Fruit fly (Drosophila melanogaster): ENCODE measurements around the gene CG17292.

CG17292 gene

DNA sequence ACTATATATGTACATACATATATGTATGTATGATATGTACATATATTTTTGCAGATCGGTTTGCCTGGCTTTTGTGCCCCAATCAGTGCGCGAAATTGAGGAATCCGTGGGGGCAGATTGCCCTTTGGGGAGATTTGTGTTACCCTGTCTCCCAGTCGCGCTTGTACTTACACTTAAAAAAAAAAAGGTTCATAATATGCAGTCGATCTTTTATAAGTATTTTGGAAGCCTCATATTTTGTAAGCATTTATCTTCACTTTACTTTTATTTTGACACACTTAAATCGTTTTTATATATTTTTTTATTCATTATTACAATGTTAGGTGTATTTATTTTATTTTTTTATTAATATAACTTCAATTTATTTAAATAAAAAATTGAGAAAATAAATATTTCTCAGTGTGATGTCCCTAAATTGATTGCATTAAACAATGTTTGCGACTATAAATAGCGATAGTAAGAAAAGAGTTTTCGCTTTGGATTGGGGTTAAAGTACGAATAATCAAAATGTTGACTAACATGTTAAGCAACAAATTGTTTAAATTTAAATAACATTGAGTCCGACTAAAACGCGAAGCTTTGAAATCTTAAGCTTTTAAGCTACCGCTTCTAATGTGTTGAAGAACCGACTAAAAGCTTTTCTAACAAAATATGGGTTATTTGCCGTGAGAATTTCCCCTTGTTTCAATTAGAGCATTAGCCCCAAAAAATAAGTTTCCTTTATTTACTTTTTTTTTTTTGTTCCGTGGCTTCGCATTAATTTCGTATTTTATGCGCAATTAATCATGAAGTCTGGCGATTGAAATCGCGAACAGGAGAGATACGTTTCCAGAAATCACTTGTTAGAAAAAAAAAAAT lies 43.6 kb upstream of the CG17292 start (continued):
- peak; percentile 46 for TF ChIP-seq lab (GFP tag; optimal IDR thresholded peaks at IDR 0.05)
- peak; percentile 18 for TF ChIP-seq CG10209 (GFP tag; optimal IDR thresholded peaks at IDR 0.05)
- TF ChIP-seq unpg (GFP tag; optimal IDR thresholded peaks at IDR 0.05), result peak; percentile 31
- no peak for TF ChIP-seq CG16813 (GFP tag; IDR thresholded peaks at IDR 0.05; ENCODE audit: partially characterized antibody)
- TF ChIP-seq sug (tag; optimal IDR thresholded peaks at IDR 0.05), result peak; percentile 17
- TF ChIP-seq chinmo (GFP tag; IDR thresholded peaks at IDR 0.05; ENCODE audit: partially characterized antibody), result 0 out of 4 replicates have a peak, but pooled peaks have one; percentile 55
- TF ChIP-seq vvl (GFP tag; IDR thresholded peaks at IDR 0.05), result peak; percentile 55; the same call in 1 of the 2 replicates
- TF ChIP-seq Hmr (GFP tag; optimal IDR thresholded peaks at IDR 0.05), result peak; percentile 60
- TF ChIP-seq CG9727 (GFP tag; optimal IDR thresholded peaks at IDR 0.05), result no peak
- TF ChIP-seq CoRest (tag; optimal IDR thresholded peaks at IDR 0.05), result peak; percentile 28
- TF ChIP-seq Dp (GFP tag; optimal IDR thresholded peaks at IDR 0.05), result peak; percentile 48
- TF ChIP-seq CG18599 (GFP tag; optimal IDR thresholded peaks at IDR 0.05), result peak; percentile 37
- TF ChIP-seq CG6765 (GFP tag; optimal IDR thresholded peaks at IDR 0.05), result peak; percentile 3
- peak; percentile 71 for TF ChIP-seq CG11504 (tag; optimal IDR thresholded peaks at IDR 0.05)
- peak; percentile 22 for TF ChIP-seq CG18262 (tag; optimal IDR thresholded peaks at IDR 0.05)
- peak; percentile 28; the same call in 1 of the 3 replicates for TF ChIP-seq tgo (GFP tag; IDR thresholded peaks at IDR 0.05)
- TF ChIP-seq CG2712 (tag; optimal IDR thresholded peaks at IDR 0.05), result peak; percentile 40
- no peak for TF ChIP-seq luna (GFP tag; optimal IDR thresholded peaks at IDR 0.05)
- TF ChIP-seq schlank (tag; optimal IDR thresholded peaks at IDR 0.05), result no peak
- TF ChIP-seq tap (tag; optimal IDR thresholded peaks at IDR 0.05), result peak; percentile 1
- TF ChIP-seq Drgx (GFP tag; IDR thresholded peaks at IDR 0.05), result 0 out of 2 replicates have a peak, but pooled peaks have one; percentile 35
- no peak for TF ChIP-seq CG10565 (GFP tag; optimal IDR thresholded peaks at IDR 0.05)

DNA sequence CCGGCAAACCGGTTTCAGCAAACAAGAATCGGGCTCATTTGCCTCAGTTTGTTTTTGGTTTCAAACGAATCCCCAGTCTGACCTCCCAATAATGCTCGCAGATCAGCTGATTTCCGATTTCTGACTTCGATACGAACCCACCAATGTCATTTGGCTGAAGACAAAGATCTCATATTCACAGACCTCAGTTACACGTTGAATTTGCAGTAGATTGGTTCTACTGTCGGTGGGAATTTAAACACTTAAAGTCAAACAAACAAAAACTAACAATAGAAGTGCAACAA lies 43.0 kb upstream of the CG17292 start, which contains the start of gene CG14275:
TSS of gene CG14275 (plus strand) at position 185 of the 284 bp plus-strand sequence.
- TF ChIP-seq crp (GFP tag; optimal IDR thresholded peaks at IDR 0.05) (peak in 1 of 2 experiments; percentile 11), chinmo (GFP tag; IDR thresholded peaks at IDR 0.05; ENCODE audit: partially characterized antibody) (0 out of 4 replicates have a peak, but pooled peaks have one; percentile 4), gt (GFP tag; IDR thresholded peaks at IDR 0.05) (no peak), CG13894 (tag; optimal IDR thresholded peaks at IDR 0.05) (peak; percentile 36)

DNA sequence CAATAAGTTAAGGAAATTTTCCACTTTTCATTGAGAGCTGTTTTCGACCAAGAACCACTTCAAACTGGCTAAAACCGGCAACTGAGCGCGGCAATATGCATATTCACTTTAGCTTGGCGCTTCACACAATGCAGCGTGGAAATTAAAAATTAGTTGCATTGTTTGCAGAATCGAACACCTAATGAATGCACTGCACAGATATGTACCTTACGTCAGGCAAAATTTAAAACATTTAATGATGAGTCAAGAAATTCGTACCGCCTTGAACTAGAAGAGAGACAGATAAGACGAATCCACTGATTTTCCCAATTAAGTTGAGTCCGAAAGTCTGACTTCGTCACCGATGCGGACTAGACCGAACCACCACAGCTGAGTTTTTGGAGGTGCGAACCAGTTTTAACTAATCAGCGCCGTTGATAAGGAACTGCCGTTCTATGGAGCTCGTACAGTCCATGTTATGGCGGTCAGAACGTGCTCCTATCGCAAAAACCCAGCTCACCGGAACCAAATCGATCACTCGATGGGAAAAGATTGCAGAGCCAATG lies 42.4 kb upstream of the CG17292 start:
- TF ChIP-seq Dek (tag; optimal IDR thresholded peaks at IDR 0.05) (no peak), CG15514 (GFP tag; optimal IDR thresholded peaks at IDR 0.05) (peak; percentile 45), Pdp1 (GFP tag; optimal IDR thresholded peaks at IDR 0.05) (peak in 1 of 2 experiments; percentile 51), CG34376 (GFP tag; optimal IDR thresholded peaks at IDR 0.05) (peak; percentile 64), sug (tag; optimal IDR thresholded peaks at IDR 0.05) (peak; percentile 13), CG2875 (GFP tag; optimal IDR thresholded peaks at IDR 0.05) (no peak), chinmo (GFP tag; IDR thresholded peaks at IDR 0.05; ENCODE audit: partially characterized antibody) (peak; percentile 71; the same call in 2 of the 4 replicates), Meics (GFP tag; optimal IDR thresholded peaks at IDR 0.05) (peak; percentile 54), gem (tag; optimal IDR thresholded peaks at IDR 0.05) (peak; percentile 61), kah (GFP tag; optimal IDR thresholded peaks at IDR 0.05) (no peak)
